Fruit fly (Drosophila melanogaster) S2 (cell line): ENCODE results near the gene CG15525.

Experiments used
- CG8478 ChIP-seq: fragments of >200 bp; optimal IDR thresholded peaks from 2 replicates; lab custom pipeline; 2018
- CTCF ChIP-seq, 2 experiments: fragments of >200 bp; optimal IDR thresholded peaks; 2 replicates each; lab custom pipeline; 2018

dm6 chr3R:29993134-29993533 lies 4.3 kb downstream of the CG15525 start, which contains the start of gene Acph-1:
- TF ChIP-seq CG8478 (lab: Kevin White, UChicago) (no peak), CTCF (optimal IDR thresholded peaks at IDR 0.05; lab: Kevin White, UChicago) (no peak)
